Fruit fly (Drosophila melanogaster) whole organism, embryonic: ENCODE data around the gene Invadolysin.
A peak's percentile ranks its signal among the peaks of the same experiment; 100 is the strongest.

Experiments used
- Atf-2 ChIP-seq: fragments of 200-800 bp; sonication (Bioruptor generic); optimal IDR thresholded peaks from 2 replicates; lab custom pipeline; 2016; ENCODE audit warnings: missing biosample characterization, missing genetic modification characterization
- B-H2 ChIP-seq: fragments of 200-800 bp; sonication (Bioruptor generic); optimal IDR thresholded peaks from 2 replicates; lab custom pipeline; 2018; ENCODE audit warnings: missing biosample characterization, mild to moderate bottlenecking, missing genetic modification characterization
- CG10274 ChIP-seq: fragments of 200-800 bp; sonication (Bioruptor generic); optimal IDR thresholded peaks from 3 replicates; lab custom pipeline; 2017; ENCODE audit warnings: missing biosample characterization, mild to moderate bottlenecking, missing genetic modification characterization
- CG11093 ChIP-seq: fragments of 200-800 bp; sonication (Bioruptor generic); IDR thresholded peaks from 3 replicates; pipeline ENCODE4 v1.3.6; 2022; ENCODE audit warnings: missing biosample characterization, missing genetic modification characterization
- CG11504 ChIP-seq: fragments of 200-800 bp; sonication (Bioruptor generic); optimal IDR thresholded peaks from 3 replicates; lab custom pipeline; 2019; ENCODE audit warnings: missing biosample characterization, mild to moderate bottlenecking, missing genetic modification characterization, moderate library complexity
- CG1233 ChIP-seq: fragments of 200-800 bp; sonication (Bioruptor generic); optimal IDR thresholded peaks from 4 replicates; lab custom pipeline; 2018; ENCODE audit warnings: missing biosample characterization, mild to moderate bottlenecking, missing genetic modification characterization
- CG12942 ChIP-seq: fragments of 200-800 bp; sonication (Bioruptor generic); optimal IDR thresholded peaks from 3 replicates; lab custom pipeline; 2016; ENCODE audit warnings: missing biosample characterization, missing genetic modification characterization
- CG13123 ChIP-seq: fragments of 200-800 bp; sonication (Bioruptor generic); optimal IDR thresholded peaks from 2 replicates; lab custom pipeline; 2016; ENCODE audit warnings: missing biosample characterization, missing genetic modification characterization
- CG13894 ChIP-seq: fragments of 200-800 bp; sonication (Bioruptor generic); optimal IDR thresholded peaks from 3 replicates; lab custom pipeline; 2018; ENCODE audit warnings: missing biosample characterization, mild to moderate bottlenecking, missing genetic modification characterization, moderate library complexity
- CG15269 ChIP-seq: fragments of 200-800 bp; sonication (Bioruptor generic); optimal IDR thresholded peaks from 2 replicates; lab custom pipeline; 2018; ENCODE audit warnings: missing biosample characterization, mild to moderate bottlenecking, missing genetic modification characterization, moderate library complexity
- CG1647 ChIP-seq: fragments of 200-800 bp; sonication (Bioruptor generic); optimal IDR thresholded peaks from 3 replicates; lab custom pipeline; 2016; ENCODE audit warnings: missing biosample characterization, missing genetic modification characterization
- CG18011 ChIP-seq: fragments of 200-800 bp; sonication (Bioruptor generic); optimal IDR thresholded peaks from 2 replicates; lab custom pipeline; 2017; ENCODE audit warnings: missing biosample characterization, missing genetic modification characterization, mild to moderate bottlenecking, moderate library complexity, missing genotype
- CG3726 ChIP-seq: fragments of 200-800 bp; sonication (Bioruptor generic); IDR thresholded peaks from 3 replicates; pipeline ENCODE4, ENCODE4 v1.3.6; 2022; ENCODE audit warnings: missing biosample characterization, missing genetic modification characterization
- CG4404 ChIP-seq: fragments of 200-800 bp; sonication (Bioruptor generic); IDR thresholded peaks from 2 replicates; pipeline ENCODE4 v1.3.6; 2022; ENCODE audit warnings: missing biosample characterization, missing genetic modification characterization
- CG6654 ChIP-seq: fragments of 200-800 bp; sonication (Bioruptor generic); optimal IDR thresholded peaks from 2 replicates; lab custom pipeline; 2017; ENCODE audit warnings: missing biosample characterization, mild to moderate bottlenecking, missing genetic modification characterization
- CG7987 ChIP-seq: fragments of 200-800 bp; sonication (Bioruptor generic); optimal IDR thresholded peaks from 2 replicates; lab custom pipeline; 2018; ENCODE audit warnings: missing biosample characterization, mild to moderate bottlenecking, missing genetic modification characterization, moderate library complexity
- CG9609 ChIP-seq: fragments of 200-800 bp; sonication (Bioruptor generic); optimal IDR thresholded peaks from 3 replicates; lab custom pipeline; 2016; ENCODE audit warnings: missing biosample characterization, missing genetic modification characterization
- CG9797 ChIP-seq: fragments of 200-800 bp; sonication (Bioruptor generic); optimal IDR thresholded peaks from 3 replicates; lab custom pipeline; 2018; ENCODE audit warnings: missing biosample characterization, mild to moderate bottlenecking, missing genetic modification characterization
- Hsf ChIP-seq: fragments of 200-800 bp; sonication (Bioruptor generic); optimal IDR thresholded peaks from 3 replicates; lab custom pipeline; 2016; ENCODE audit warnings: missing biosample characterization, missing genetic modification characterization
- Med ChIP-seq: fragments of 200-800 bp; sonication (Bioruptor generic); peaks from one replicate; lab custom pipeline; 2016; ENCODE audit warnings: missing biosample characterization, missing genetic modification characterization, mild to moderate bottlenecking, inconsistent platforms, moderate library complexity
- NC2β ChIP-seq: fragments of 200-800 bp; sonication (Bioruptor generic); optimal IDR thresholded peaks from 2 replicates; lab custom pipeline; 2016; ENCODE audit warnings: missing biosample characterization, missing genetic modification characterization
- NFAT ChIP-seq: fragments of 200-800 bp; sonication (Bioruptor generic); IDR thresholded peaks from 2 replicates; pipeline ENCODE4 v1.3.6; 2022; ENCODE audit warnings: missing biosample characterization, missing genetic modification characterization
- Nf-YA ChIP-seq: fragments of 200-800 bp; sonication (Bioruptor generic); IDR thresholded peaks from 2 replicates; pipeline ENCODE4 v1.3.6; 2022; ENCODE audit warnings: missing biosample characterization, missing genetic modification characterization
- Nf-YB ChIP-seq: fragments of 200-800 bp; sonication (Bioruptor generic); optimal IDR thresholded peaks from 3 replicates; lab custom pipeline; 2019; ENCODE audit warnings: missing biosample characterization, mild to moderate bottlenecking, missing genetic modification characterization, moderate library complexity
- Optix ChIP-seq: fragments of 200-800 bp; sonication (Bioruptor generic); IDR thresholded peaks from 3 replicates; pipeline ENCODE4 v1.3.6; 2022; ENCODE audit warnings: missing biosample characterization, missing genetic modification characterization
- Ptx1 ChIP-seq: fragments of 200-800 bp; sonication (Bioruptor generic); IDR thresholded peaks from 2 replicates; pipeline ENCODE4 v1.3.6; 2022; ENCODE audit warnings: missing biosample characterization, missing genetic modification characterization
- Scr ChIP-seq: fragments of 200-800 bp; sonication (Bioruptor generic); IDR thresholded peaks from 2 replicates; pipeline ENCODE4 v1.3.6; 2022; ENCODE audit warnings: missing biosample characterization, missing genetic modification characterization; ENCODE audit not compliant: partially characterized antibody
- Sry-β ChIP-seq: fragments of 200-800 bp; sonication (Bioruptor generic); optimal IDR thresholded peaks from 2 replicates; lab custom pipeline; 2018; ENCODE audit warnings: missing biosample characterization, mild to moderate bottlenecking, missing genetic modification characterization, moderate library complexity
- YL-1 ChIP-seq: fragments of 200-800 bp; sonication (Bioruptor generic); optimal IDR thresholded peaks from 3 replicates; lab custom pipeline; 2017; ENCODE audit warnings: missing biosample characterization, mild to moderate bottlenecking, missing genetic modification characterization
- aop ChIP-seq: fragments of 200-800 bp; sonication (Bioruptor generic); IDR thresholded peaks from 2 replicates; pipeline ENCODE4 v1.3.6; 2022; ENCODE audit warnings: missing biosample characterization, missing genetic modification characterization
- br ChIP-seq: fragments of >200 bp; optimal IDR thresholded peaks from 2 replicates; lab custom pipeline; 2017
- cad ChIP-seq: fragments of >200 bp; optimal IDR thresholded peaks from 2 replicates; lab custom pipeline; 2017; ENCODE audit warnings: missing biosample characterization, missing genetic modification characterization
- dysf ChIP-seq: fragments of 200-800 bp; sonication (Bioruptor generic); IDR thresholded peaks from 3 replicates; pipeline ENCODE4 v1.3.6; 2022; ENCODE audit warnings: missing biosample characterization, missing genetic modification characterization
- fu2 ChIP-seq: fragments of 200-800 bp; sonication (Bioruptor generic); optimal IDR thresholded peaks from 2 replicates; lab custom pipeline; 2016; ENCODE audit warnings: missing biosample characterization, missing genetic modification characterization
- gsb ChIP-seq: fragments of 200-800 bp; sonication (Bioruptor generic); IDR thresholded peaks from 2 replicates; pipeline ENCODE4 v1.3.6; 2022; ENCODE audit warnings: missing biosample characterization, missing genetic modification characterization
- ham ChIP-seq: fragments of 200-800 bp; sonication (Bioruptor generic); IDR thresholded peaks from 2 replicates; pipeline ENCODE4 v1.3.6; 2022; ENCODE audit warnings: missing biosample characterization, missing genetic modification characterization
- hbn ChIP-seq: fragments of 200-800 bp; sonication (Bioruptor generic); IDR thresholded peaks from 2 replicates; pipeline ENCODE4 v1.3.6; 2022; ENCODE audit warnings: missing biosample characterization, missing genetic modification characterization; ENCODE audit not compliant: partially characterized antibody
- hkb ChIP-seq, 2 experiments: fragments of 200-800 bp in 1 of 2; fragments of >200 bp in 1 of 2; sonication (Bioruptor generic) in 1 of 2; IDR thresholded peaks in 1 of 2; optimal IDR thresholded peaks in 1 of 2; 2 replicates each; pipeline versions ENCODE4 v1.3.6 to Lab custom; 2017 to 2022; ENCODE audit warnings: missing biosample characterization in 1 of 2, missing genetic modification characterization in 1 of 2
- hth ChIP-seq: fragments of >200 bp; optimal IDR thresholded peaks from 2 replicates; lab custom pipeline; 2017; ENCODE audit warnings: inconsistent platforms
- klu ChIP-seq: fragments of 200-800 bp; sonication (Bioruptor generic); IDR thresholded peaks from 2 replicates; pipeline ENCODE4 v1.3.6; 2022; ENCODE audit warnings: missing biosample characterization, missing genetic modification characterization
- knrl ChIP-seq: fragments of 200-800 bp; sonication (Bioruptor generic); IDR thresholded peaks from 3 replicates; pipeline ENCODE4 v1.3.6; 2022; ENCODE audit warnings: missing biosample characterization, missing genetic modification characterization; ENCODE audit not compliant: partially characterized antibody
- pan ChIP-seq, 4 experiments: fragments of >200 bp in 3 of 4; fragments of 200-800 bp in 1 of 4; sonication (Bioruptor generic) in 1 of 4; optimal IDR thresholded peaks in 3 of 4; IDR thresholded peaks in 1 of 4; 2 replicates each; pipeline versions ENCODE4 v1.3.6 to Lab custom; 2017 to 2022; ENCODE audit warnings: missing biosample characterization in 2 of 4, missing genetic modification characterization in 2 of 4, mixed read lengths in 1 of 4
- pho ChIP-seq: fragments of 200-800 bp; sonication (Bioruptor generic); optimal IDR thresholded peaks from 2 replicates; lab custom pipeline; 2016; ENCODE audit warnings: missing biosample characterization, missing genetic modification characterization
- pita ChIP-seq: fragments of 200-800 bp; sonication (Bioruptor generic); optimal IDR thresholded peaks from 2 replicates; lab custom pipeline; 2017; ENCODE audit warnings: missing biosample characterization, mild to moderate bottlenecking, missing genetic modification characterization
- scrt ChIP-seq: fragments of 200-800 bp; sonication (Bioruptor generic); optimal IDR thresholded peaks from 2 replicates; lab custom pipeline; 2018; ENCODE audit warnings: missing biosample characterization, mild to moderate bottlenecking, missing genetic modification characterization, moderate library complexity
- tll ChIP-seq, 2 experiments: fragments of 200-800 bp in 1 of 2; fragments of >200 bp in 1 of 2; sonication (Bioruptor generic) in 1 of 2; optimal IDR thresholded peaks; 2 replicates each; lab custom pipeline; 2017 to 2019; ENCODE audit warnings: missing biosample characterization in 2 of 2, missing genetic modification characterization in 2 of 2, mild to moderate bottlenecking in 1 of 2, moderate library complexity in 1 of 2
- trem ChIP-seq: fragments of 200-800 bp; optimal IDR thresholded peaks from 3 replicates; lab custom pipeline; 2019; ENCODE audit warnings: missing biosample characterization, mild to moderate bottlenecking, missing genetic modification characterization, moderate library complexity
- unc-4 ChIP-seq: fragments of 200-800 bp; sonication (Bioruptor generic); IDR thresholded peaks from 2 replicates; pipeline ENCODE4 v1.3.6; 2022; ENCODE audit warnings: missing biosample characterization, missing genetic modification characterization; ENCODE audit not compliant: partially characterized antibody
- vvl ChIP-seq: fragments of 200-800 bp; sonication (Bioruptor generic); IDR thresholded peaks from 2 replicates; pipeline ENCODE4 v1.3.6; 2022; ENCODE audit warnings: missing biosample characterization, missing genetic modification characterization
- z ChIP-seq: fragments of 200-800 bp; sonication (Bioruptor generic); IDR thresholded peaks from 3 replicates; pipeline ENCODE4 v1.3.6; 2022; ENCODE audit warnings: missing biosample characterization, missing genetic modification characterization

The Invadolysin gene

dm6 chr3R:10109212-10109880, 35.1 kb upstream of the Invadolysin start:
- TF ChIP-seq gsb (no peak), pita (no peak), NC2β (GFP tag; lab: Kevin White, UChicago) (no peak), cad (GFP tag; lab: Kevin White, UChicago) (no peak), CG10274 (no peak), scrt (GFP tag; lab: Kevin White, UChicago) (peak; percentile 17), knrl (GFP tag; lab: Robert Waterston, UW) (no peak), pho (GFP tag; lab: Kevin White, UChicago) (no peak), fu2 (GFP tag; lab: Kevin White, UChicago) (no peak), Atf-2 (GFP tag; lab: Kevin White, UChicago) (no peak), CG9797 (no peak), dysf (0 out of 3 replicates have a peak, but pooled peaks have one; percentile 14), B-H2 (no peak), unc-4 (GFP tag; lab: Robert Waterston, UW) (peak; percentile 45; the same call in 1 of the 2 replicates), br (lab: Kevin White, UChicago) (no peak), Nf-YA (GFP tag; lab: Robert Waterston, UW) (no peak), CG18011 (GFP tag; lab: Kevin White, UChicago) (no peak), Hsf (GFP tag; lab: Kevin White, UChicago) (no peak), CG13123 (GFP tag; lab: Kevin White, UChicago) (no peak), CG1233 (no peak), CG1647 (GFP tag; lab: Kevin White, UChicago) (no peak), Scr (GFP tag; lab: Robert Waterston, UW) (no peak), CG6654 (GFP tag; lab: Kevin White, UChicago) (no peak), Ptx1 (GFP tag; lab: Robert Waterston, UW) (peak; percentile 16; the same call in 1 of the 2 replicates), YL-1 (GFP tag; lab: Kevin White, UChicago) (peak; percentile 1), Sry-β (GFP tag; lab: Kevin White, UChicago) (no peak), aop (no peak), CG7987 (no peak), CG13894 (tag; lab: Kevin White, UChicago) (no peak), NFAT (GFP tag; lab: Robert Waterston, UW) (no peak), CG9609 (GFP tag; lab: Kevin White, UChicago) (no peak), Med (GFP tag; lab: Kevin White, UChicago) (peak; percentile 82), CG12942 (GFP tag; lab: Kevin White, UChicago) (no peak), z (GFP tag; lab: Robert Waterston, UW) (no peak), Nf-YB (no peak), hkb (optimal IDR thresholded peaks at IDR 0.05; lab: Kevin White, UChicago) (no peak), hkb (GFP tag; IDR thresholded peaks at IDR 0.05; lab: Robert Waterston, UW) (no peak), trem (tag; lab: Kevin White, UChicago) (no peak), CG4404 (GFP tag; lab: Robert Waterston, UW) (no peak), tll (GFP tag; optimal IDR thresholded peaks at IDR 0.05; lab: Kevin White, UChicago) (no peak), Optix (GFP tag; lab: Robert Waterston, UW) (no peak), hbn (GFP tag; lab: Robert Waterston, UW) (no peak), CG3726 (GFP tag; lab: Robert Waterston, UW) (no peak), CG11504 (tag; lab: Kevin White, UChicago) (no peak), pan (optimal IDR thresholded peaks at IDR 0.05; lab: Kevin White, UChicago) (no peak), pan (GFP tag; optimal IDR thresholded peaks at IDR 0.05 in 1 of 2, IDR thresholded peaks at IDR 0.05 in 1 of 2) (peak in 1 of 2 experiments; percentile 34), hth (lab: Kevin White, UChicago) (no peak), klu (GFP tag; lab: Robert Waterston, UW) (no peak), CG15269 (tag; lab: Kevin White, UChicago) (peak; percentile 16), ham (GFP tag; lab: Robert Waterston, UW) (no peak), CG11093 (GFP tag; lab: Robert Waterston, UW) (no peak), vvl (GFP tag; lab: Robert Waterston, UW) (peak; percentile 84)
